Fruit fly (Drosophila melanogaster) whole organism, embryonic: Measurements from ENCODE around the gene CG43999.

Experiments used
- Antp ChIP-seq: fragments of 200-800 bp; sonication (Bioruptor generic); optimal IDR thresholded peaks from 3 replicates; lab custom pipeline; 2016; ENCODE audit warnings: missing biosample characterization, missing genetic modification characterization
- Bgb ChIP-seq: fragments of 200-800 bp; sonication (Bioruptor generic); IDR thresholded peaks from 2 replicates; pipeline ENCODE4 v1.3.6; 2022; ENCODE audit warnings: missing biosample characterization, missing genetic modification characterization; ENCODE audit not compliant: partially characterized antibody
- C15 ChIP-seq: fragments of 200-800 bp; sonication (Bioruptor generic); IDR thresholded peaks from 3 replicates; pipeline ENCODE4 v1.3.6; 2022; ENCODE audit warnings: missing biosample characterization, missing genetic modification characterization
- CG10209 ChIP-seq: fragments of 200-800 bp; sonication (Bioruptor generic); optimal IDR thresholded peaks from 3 replicates; lab custom pipeline; 2017; ENCODE audit warnings: missing biosample characterization, mild to moderate bottlenecking, missing genetic modification characterization, missing genetic modification reagents
- CG10543 ChIP-seq: fragments of 200-800 bp; sonication (Bioruptor generic); optimal IDR thresholded peaks from 3 replicates; lab custom pipeline; 2017; ENCODE audit warnings: missing biosample characterization, mild to moderate bottlenecking, missing genetic modification characterization, moderate library complexity
- CG10654 ChIP-seq: fragments of 200-800 bp; sonication (Bioruptor generic); optimal IDR thresholded peaks from 2 replicates; lab custom pipeline; 2016; ENCODE audit warnings: missing biosample characterization, missing genetic modification characterization
- CG11398 ChIP-seq: fragments of 200-800 bp; sonication (Bioruptor generic); optimal IDR thresholded peaks from 2 replicates; lab custom pipeline; 2016; ENCODE audit warnings: missing biosample characterization, missing genetic modification characterization
- CG13424 ChIP-seq: fragments of 200-800 bp; sonication (Bioruptor generic); optimal IDR thresholded peaks from 2 replicates; lab custom pipeline; 2019; ENCODE audit warnings: missing biosample characterization, mild to moderate bottlenecking, missing genetic modification characterization, moderate library complexity
- CG13894 ChIP-seq: fragments of 200-800 bp; sonication (Bioruptor generic); optimal IDR thresholded peaks from 3 replicates; lab custom pipeline; 2018; ENCODE audit warnings: missing biosample characterization, mild to moderate bottlenecking, missing genetic modification characterization, moderate library complexity
- CG15073 ChIP-seq: fragments of 200-800 bp; sonication (Bioruptor generic); optimal IDR thresholded peaks from 2 replicates; lab custom pipeline; 2016; ENCODE audit warnings: missing biosample characterization, missing genetic modification characterization
- CG17612 ChIP-seq: fragments of 200-800 bp; sonication (Bioruptor generic); IDR thresholded peaks from 2 replicates; pipeline ENCODE4 v1.3.6; 2022; ENCODE audit warnings: missing biosample characterization, missing genetic modification characterization
- CG17829 ChIP-seq: fragments of 200-800 bp; optimal IDR thresholded peaks from 2 replicates; lab custom pipeline; 2019; ENCODE audit warnings: missing biosample characterization, mild to moderate bottlenecking, missing genetic modification characterization, moderate library complexity
- CG2129 ChIP-seq: fragments of 200-800 bp; sonication (Bioruptor generic); IDR thresholded peaks from 2 replicates; pipeline ENCODE4 v1.3.6; 2022; ENCODE audit warnings: missing biosample characterization, missing genetic modification characterization; ENCODE audit not compliant: partially characterized antibody
- CG31224 ChIP-seq: fragments of 200-800 bp; sonication (Bioruptor generic); IDR thresholded peaks from 2 replicates; pipeline ENCODE4 v1.3.6; 2022; ENCODE audit warnings: missing biosample characterization, missing genetic modification characterization
- CG4282 ChIP-seq: fragments of 200-800 bp; sonication (Bioruptor generic); optimal IDR thresholded peaks from 2 replicates; lab custom pipeline; 2016; ENCODE audit warnings: missing biosample characterization, missing genetic modification characterization
- CG4404 ChIP-seq: fragments of 200-800 bp; sonication (Bioruptor generic); IDR thresholded peaks from 2 replicates; pipeline ENCODE4 v1.3.6; 2022; ENCODE audit warnings: missing biosample characterization, missing genetic modification characterization
- CG6175 ChIP-seq: fragments of 200-800 bp; sonication (Bioruptor generic); IDR thresholded peaks from 3 replicates; pipeline ENCODE4 v1.3.6; 2022; ENCODE audit warnings: missing biosample characterization, missing genetic modification characterization
- CG6791 ChIP-seq: fragments of 200-800 bp; sonication (Bioruptor generic); IDR thresholded peaks from 3 replicates; pipeline ENCODE4 v1.3.6; 2022; ENCODE audit warnings: missing biosample characterization, missing genetic modification characterization; ENCODE audit not compliant: partially characterized antibody
- CG7963 ChIP-seq: fragments of 200-800 bp; sonication (Bioruptor generic); IDR thresholded peaks from 3 replicates; pipeline ENCODE4 v1.3.6; 2022; ENCODE audit warnings: missing biosample characterization, missing genetic modification characterization; ENCODE audit not compliant: partially characterized antibody
- CG7987 ChIP-seq: fragments of 200-800 bp; sonication (Bioruptor generic); optimal IDR thresholded peaks from 2 replicates; lab custom pipeline; 2018; ENCODE audit warnings: missing biosample characterization, mild to moderate bottlenecking, missing genetic modification characterization, moderate library complexity
- CG8765 ChIP-seq: fragments of 200-800 bp; sonication (Bioruptor generic); IDR thresholded peaks from 2 replicates; pipeline ENCODE4 v1.3.6; 2022; ENCODE audit warnings: missing biosample characterization, missing genetic modification characterization
- CG9609 ChIP-seq: fragments of 200-800 bp; sonication (Bioruptor generic); optimal IDR thresholded peaks from 3 replicates; lab custom pipeline; 2016; ENCODE audit warnings: missing biosample characterization, missing genetic modification characterization
- D19B ChIP-seq: fragments of 200-800 bp; sonication (Bioruptor generic); optimal IDR thresholded peaks from 2 replicates; lab custom pipeline; 2017; ENCODE audit warnings: missing biosample characterization, mild to moderate bottlenecking, missing genetic modification characterization
- Dek ChIP-seq: fragments of 200-800 bp; sonication (Bioruptor generic); optimal IDR thresholded peaks from 3 replicates; lab custom pipeline; 2019; ENCODE audit warnings: missing biosample characterization, mild to moderate bottlenecking, missing genetic modification characterization, moderate library complexity
- E2f1 ChIP-seq: fragments of 200-800 bp; sonication (Bioruptor generic); IDR thresholded peaks from 2 replicates; pipeline ENCODE4 v1.3.6; 2022; ENCODE audit warnings: missing biosample characterization, missing genetic modification characterization
- Meics ChIP-seq: fragments of 200-800 bp; sonication (Bioruptor generic); optimal IDR thresholded peaks from 2 replicates; lab custom pipeline; 2017; ENCODE audit warnings: missing biosample characterization, mild to moderate bottlenecking, missing genetic modification characterization
- NC2α ChIP-seq: fragments of 200-800 bp; sonication (Bioruptor generic); optimal IDR thresholded peaks from 2 replicates; lab custom pipeline; 2016; ENCODE audit warnings: missing biosample characterization, missing genetic modification characterization
- Six4 ChIP-seq: fragments of 200-800 bp; sonication (Bioruptor generic); optimal IDR thresholded peaks from 2 replicates; lab custom pipeline; 2016; ENCODE audit warnings: missing biosample characterization, missing genetic modification characterization
- Ssrp ChIP-seq: fragments of 200-800 bp; sonication (Bioruptor generic); optimal IDR thresholded peaks from 2 replicates; lab custom pipeline; 2018; ENCODE audit warnings: missing biosample characterization, mild to moderate bottlenecking, missing genetic modification characterization, moderate library complexity
- amos ChIP-seq: fragments of 200-800 bp; sonication (Bioruptor generic); IDR thresholded peaks from 2 replicates; pipeline ENCODE4 v1.3.6; 2022; ENCODE audit warnings: missing biosample characterization, missing genetic modification characterization; ENCODE audit not compliant: partially characterized antibody
- bab2 ChIP-seq: fragments of 200-800 bp; sonication (Bioruptor generic); optimal IDR thresholded peaks from 2 replicates; lab custom pipeline; 2016; ENCODE audit warnings: missing biosample characterization, missing genetic modification characterization
- crol ChIP-seq: fragments of 200-800 bp; sonication (Bioruptor generic); IDR thresholded peaks from 2 replicates; pipeline ENCODE4 v1.3.6; 2022; ENCODE audit warnings: missing biosample characterization, missing genetic modification characterization
- emc ChIP-seq: fragments of 200-800 bp; sonication (Bioruptor generic); optimal IDR thresholded peaks from 2 replicates; lab custom pipeline; 2016; ENCODE audit warnings: missing biosample characterization, missing genetic modification characterization
- ems ChIP-seq: fragments of 200-800 bp; sonication (Bioruptor generic); optimal IDR thresholded peaks from 3 replicates; lab custom pipeline; 2016; ENCODE audit warnings: missing biosample characterization, missing genetic modification characterization
- exex ChIP-seq: fragments of 200-800 bp; sonication (Bioruptor generic); optimal IDR thresholded peaks from 4 replicates; lab custom pipeline; 2018; ENCODE audit warnings: missing biosample characterization, mild to moderate bottlenecking, missing genetic modification characterization, moderate library complexity
- kay ChIP-seq: fragments of 200-800 bp; sonication (Bioruptor generic); optimal IDR thresholded peaks from 2 replicates; lab custom pipeline; 2016; ENCODE audit warnings: missing biosample characterization, missing genetic modification characterization
- lab ChIP-seq: fragments of 200-800 bp; sonication (Bioruptor generic); optimal IDR thresholded peaks from 3 replicates; lab custom pipeline; 2017; ENCODE audit warnings: missing biosample characterization, missing genetic modification characterization, mild to moderate bottlenecking, moderate library complexity, missing genetic modification reagents
- lilli ChIP-seq: fragments of 200-800 bp; sonication (Bioruptor generic); optimal IDR thresholded peaks from 3 replicates; lab custom pipeline; 2016; ENCODE audit warnings: missing biosample characterization, missing genetic modification characterization
- lov ChIP-seq, 2 experiments: fragments of 200-800 bp in 1 of 2; fragments of >200 bp in 1 of 2; sonication (Bioruptor generic) in 1 of 2; IDR thresholded peaks in 1 of 2; optimal IDR thresholded peaks in 1 of 2; 2 replicates in 1 of 2; 3 replicates in 1 of 2; pipeline versions ENCODE4 v1.3.6 to Lab custom; 2017 to 2022; ENCODE audit warnings: missing biosample characterization in 1 of 2, missing genetic modification characterization in 1 of 2
- luna ChIP-seq: fragments of 200-800 bp; sonication (Bioruptor generic); optimal IDR thresholded peaks from 2 replicates; lab custom pipeline; 2016; ENCODE audit warnings: missing biosample characterization, missing genetic modification characterization
- mam ChIP-seq: fragments of 200-800 bp; sonication (Bioruptor generic); optimal IDR thresholded peaks from 3 replicates; lab custom pipeline; 2016; ENCODE audit warnings: missing biosample characterization, missing genetic modification characterization
- peb ChIP-seq: fragments of 200-800 bp; sonication (Bioruptor generic); IDR thresholded peaks from 2 replicates; pipeline ENCODE4 v1.3.6; 2022; ENCODE audit warnings: missing biosample characterization, missing genetic modification characterization
- pnt ChIP-seq: fragments of 200-800 bp; sonication (Bioruptor generic); optimal IDR thresholded peaks from 3 replicates; lab custom pipeline; 2016; ENCODE audit warnings: missing biosample characterization, missing genetic modification characterization
- ranshi ChIP-seq: fragments of 200-800 bp; sonication (Bioruptor generic); IDR thresholded peaks from 2 replicates; pipeline ENCODE4 v1.3.6; 2022; ENCODE audit warnings: missing biosample characterization, missing genetic modification characterization
- run ChIP-seq: fragments of 200-800 bp; sonication (Bioruptor generic); optimal IDR thresholded peaks from 3 replicates; lab custom pipeline; 2018; ENCODE audit warnings: missing biosample characterization, mild to moderate bottlenecking, missing genetic modification characterization
- slp2 ChIP-seq: fragments of 200-800 bp; sonication (Bioruptor generic); optimal IDR thresholded peaks from 2 replicates; lab custom pipeline; 2016; ENCODE audit warnings: missing biosample characterization, missing genetic modification characterization
- so ChIP-seq: fragments of 200-800 bp; sonication (Bioruptor generic); IDR thresholded peaks from 3 replicates; pipeline ENCODE4 v1.3.6; 2022; ENCODE audit warnings: missing biosample characterization, missing genetic modification characterization
- sob ChIP-seq: fragments of 200-800 bp; sonication (Bioruptor generic); IDR thresholded peaks from 2 replicates; pipeline ENCODE4 v1.3.6; 2022; ENCODE audit warnings: missing biosample characterization, missing genetic modification characterization
- sug ChIP-seq: fragments of 200-800 bp; optimal IDR thresholded peaks from 2 replicates; lab custom pipeline; 2019; ENCODE audit warnings: missing biosample characterization, mild to moderate bottlenecking, missing genetic modification characterization, moderate library complexity
- tio ChIP-seq: fragments of 200-800 bp; sonication (Bioruptor generic); optimal IDR thresholded peaks from 2 replicates; lab custom pipeline; 2017; ENCODE audit warnings: missing biosample characterization, missing genetic modification characterization, inconsistent platforms
- usp ChIP-seq: fragments of >200 bp; optimal IDR thresholded peaks from 2 replicates; lab custom pipeline; 2017; ENCODE audit warnings: missing biosample characterization, missing genetic modification characterization
- yki ChIP-seq: fragments of >200 bp; optimal IDR thresholded peaks from 3 replicates; lab custom pipeline; 2018

The CG43999 gene

dm6 chr3R:23919366-23919765 lies 9.4 kb downstream of the CG43999 start (continued):
- no peak for TF ChIP-seq amos
- no peak for TF ChIP-seq CG11398 (GFP tag; lab: Kevin White, UChicago)
- peak; percentile 76 for TF ChIP-seq CG10543
- no peak for TF ChIP-seq emc (GFP tag; lab: Kevin White, UChicago)
- TF ChIP-seq C15: no peak
- TF ChIP-seq usp (GFP tag; lab: Kevin White, UChicago): no peak
- TF ChIP-seq Six4: no peak
- peak; percentile 21 for TF ChIP-seq D19B
- TF ChIP-seq crol (GFP tag; lab: Robert Waterston, UW): peak; percentile 78
- no peak for TF ChIP-seq CG2129
- TF ChIP-seq Dek (tag; lab: Kevin White, UChicago): no peak
- peak; percentile 64 for TF ChIP-seq sug (tag; lab: Kevin White, UChicago)
- no peak for TF ChIP-seq CG31224 (GFP tag; lab: Robert Waterston, UW)
- peak; percentile 80 for TF ChIP-seq CG7987 (GFP tag; lab: Kevin White, UChicago)
- TF ChIP-seq CG6175 (GFP tag; lab: Robert Waterston, UW): no peak
- TF ChIP-seq exex (tag; lab: Kevin White, UChicago): peak; percentile 60
- TF ChIP-seq CG7963 (GFP tag; lab: Robert Waterston, UW): no peak
- TF ChIP-seq Meics (GFP tag; lab: Kevin White, UChicago): peak; percentile 61
- TF ChIP-seq CG13894: no peak
- no peak for TF ChIP-seq CG6791 (GFP tag; lab: Robert Waterston, UW)
- TF ChIP-seq bab2 (GFP tag; lab: Kevin White, UChicago): no peak
- TF ChIP-seq CG8765: no peak
- TF ChIP-seq CG13424: peak; percentile 51
- TF ChIP-seq CG15073 (GFP tag; lab: Kevin White, UChicago): no peak
- TF ChIP-seq NC2α: no peak
- TF ChIP-seq peb (GFP tag; lab: Robert Waterston, UW): no peak
- peak; percentile 37 for TF ChIP-seq CG10209 (GFP tag; lab: Kevin White, UChicago)
- no peak for TF ChIP-seq lilli
- TF ChIP-seq ranshi: peak; percentile 31; the same call in 1 of the 2 replicates
- TF ChIP-seq CG4404 (GFP tag; lab: Robert Waterston, UW): no peak
- no peak for TF ChIP-seq CG17829
- no peak for TF ChIP-seq luna (GFP tag; lab: Kevin White, UChicago)
- no peak for TF ChIP-seq CG9609 (GFP tag; lab: Kevin White, UChicago)
- TF ChIP-seq E2f1 (GFP tag; lab: Robert Waterston, UW): no peak
- no peak for TF ChIP-seq CG10654 (GFP tag; lab: Kevin White, UChicago)
- TF ChIP-seq CG4282 (GFP tag; lab: Kevin White, UChicago): no peak
- peak; percentile 44 for TF ChIP-seq run (tag; lab: Kevin White, UChicago)
- TF ChIP-seq sob (GFP tag; lab: Robert Waterston, UW): peak; percentile 63; the same call in 1 of the 2 replicates
- no peak for TF ChIP-seq yki (lab: Kevin White, UChicago)
- no peak for TF ChIP-seq slp2 (GFP tag; lab: Kevin White, UChicago)
- no peak for TF ChIP-seq tio
- TF ChIP-seq Antp (GFP tag; lab: Kevin White, UChicago): no peak
- peak; percentile 39; the same call in 2 of the 3 replicates for TF ChIP-seq so (GFP tag; lab: Robert Waterston, UW)
- no peak for TF ChIP-seq pnt (GFP tag; lab: Kevin White, UChicago)
- no peak for TF ChIP-seq mam (GFP tag; lab: Kevin White, UChicago)
- TF ChIP-seq CG17612: no peak
- no peak for TF ChIP-seq ems (GFP tag; lab: Kevin White, UChicago)
- no peak for TF ChIP-seq Bgb (GFP tag; lab: Robert Waterston, UW)
- TF ChIP-seq lab: peak; percentile 85
- no peak for TF ChIP-seq Ssrp (tag; lab: Kevin White, UChicago)
- TF ChIP-seq lov (optimal IDR thresholded peaks at IDR 0.05; lab: Kevin White, UChicago): no peak
- TF ChIP-seq lov (GFP tag; IDR thresholded peaks at IDR 0.05; lab: Robert Waterston, UW): no peak
- TF ChIP-seq kay: no peak
